Fruit fly (Drosophila melanogaster) whole organism, embryonic: ENCODE data around the gene CG32206.

Experiments used
- Blimp-1 ChIP-seq: fragments of 200-800 bp; sonication (Bioruptor generic); optimal IDR thresholded peaks from 3 replicates; lab custom pipeline; 2018; ENCODE audit warnings: missing biosample characterization, missing genetic modification characterization, mild to moderate bottlenecking, moderate library complexity, missing genetic modification reagents
- BtbVII ChIP-seq: fragments of 200-800 bp; sonication (Bioruptor generic); optimal IDR thresholded peaks from 3 replicates; lab custom pipeline; 2017; ENCODE audit warnings: missing biosample characterization, mild to moderate bottlenecking, missing genetic modification characterization
- CG10209 ChIP-seq: fragments of 200-800 bp; sonication (Bioruptor generic); optimal IDR thresholded peaks from 3 replicates; lab custom pipeline; 2017; ENCODE audit warnings: missing biosample characterization, mild to moderate bottlenecking, missing genetic modification characterization, missing genetic modification reagents
- CG11504 ChIP-seq: fragments of 200-800 bp; sonication (Bioruptor generic); optimal IDR thresholded peaks from 3 replicates; lab custom pipeline; 2019; ENCODE audit warnings: missing biosample characterization, mild to moderate bottlenecking, missing genetic modification characterization, moderate library complexity
- CG12391 ChIP-seq: fragments of 200-800 bp; sonication (Bioruptor generic); optimal IDR thresholded peaks from 3 replicates; lab custom pipeline; 2018; ENCODE audit warnings: missing biosample characterization, mild to moderate bottlenecking, missing genetic modification characterization, moderate library complexity
- CG13123 ChIP-seq: fragments of 200-800 bp; sonication (Bioruptor generic); optimal IDR thresholded peaks from 2 replicates; lab custom pipeline; 2016; ENCODE audit warnings: missing biosample characterization, missing genetic modification characterization
- CG15269 ChIP-seq: fragments of 200-800 bp; sonication (Bioruptor generic); optimal IDR thresholded peaks from 2 replicates; lab custom pipeline; 2018; ENCODE audit warnings: missing biosample characterization, mild to moderate bottlenecking, missing genetic modification characterization, moderate library complexity
- CG17912 ChIP-seq: fragments of 200-800 bp; sonication (Bioruptor generic); optimal IDR thresholded peaks from 2 replicates; lab custom pipeline; 2018; ENCODE audit warnings: missing biosample characterization, mild to moderate bottlenecking, missing genetic modification characterization
- CG34224 ChIP-seq: fragments of 200-800 bp; sonication (Bioruptor generic); IDR thresholded peaks from 3 replicates; pipeline ENCODE4 v1.3.6; 2022; ENCODE audit warnings: missing biosample characterization, missing genetic modification characterization; ENCODE audit not compliant: partially characterized antibody
- CG4820 ChIP-seq: fragments of 200-800 bp; sonication (Bioruptor generic); optimal IDR thresholded peaks from 3 replicates; lab custom pipeline; 2016; ENCODE audit warnings: missing biosample characterization, missing genetic modification characterization
- CG5180 ChIP-seq: fragments of 200-800 bp; sonication (Bioruptor generic); optimal IDR thresholded peaks from 3 replicates; lab custom pipeline; 2017; ENCODE audit warnings: missing biosample characterization, missing genetic modification characterization, mild to moderate bottlenecking, moderate library complexity, missing genetic modification reagents
- CG6272 ChIP-seq: fragments of 200-800 bp; sonication (Bioruptor generic); IDR thresholded peaks from 2 replicates; pipeline ENCODE4 v1.3.6; 2022; ENCODE audit warnings: missing biosample characterization, missing genetic modification characterization
- CG6765 ChIP-seq: fragments of 200-800 bp; sonication (Bioruptor generic); optimal IDR thresholded peaks from 3 replicates; lab custom pipeline; 2017; ENCODE audit warnings: missing biosample characterization, mild to moderate bottlenecking, missing genetic modification characterization
- CG6854 ChIP-seq: fragments of 200-800 bp; sonication (Bioruptor generic); optimal IDR thresholded peaks from 3 replicates; lab custom pipeline; 2017; ENCODE audit warnings: missing biosample characterization, mild to moderate bottlenecking, missing genetic modification characterization
- CG8765 ChIP-seq: fragments of 200-800 bp; sonication (Bioruptor generic); IDR thresholded peaks from 2 replicates; pipeline ENCODE4 v1.3.6; 2022; ENCODE audit warnings: missing biosample characterization, missing genetic modification characterization
- Chrac-16 ChIP-seq: fragments of 200-800 bp; sonication (Bioruptor generic); optimal IDR thresholded peaks from 3 replicates; lab custom pipeline; 2016; ENCODE audit warnings: missing biosample characterization, missing genetic modification characterization
- CkIIα-i1 ChIP-seq: fragments of 200-800 bp; sonication (Bioruptor generic); IDR thresholded peaks from 2 replicates; pipeline ENCODE4 v1.3.6; 2022; ENCODE audit warnings: missing biosample characterization, missing genetic modification characterization
- Dip2 ChIP-seq: fragments of 200-800 bp; sonication (Bioruptor generic); IDR thresholded peaks from 2 replicates; pipeline ENCODE4 v1.3.6; 2022; ENCODE audit warnings: missing biosample characterization, missing genetic modification characterization
- Ets65A ChIP-seq: fragments of 200-800 bp; sonication (Bioruptor generic); peaks from one replicate; lab custom pipeline; 2016; ENCODE audit warnings: missing biosample characterization, missing genetic modification characterization
- Fer1 ChIP-seq: fragments of 200-800 bp; sonication (Bioruptor generic); optimal IDR thresholded peaks from 2 replicates; lab custom pipeline; 2017; ENCODE audit warnings: missing biosample characterization, mild to moderate bottlenecking, missing genetic modification characterization
- H2.0 ChIP-seq: fragments of 200-800 bp; sonication (Bioruptor generic); IDR thresholded peaks from 2 replicates; pipeline ENCODE4 v1.3.6; 2022; ENCODE audit warnings: missing biosample characterization, missing genetic modification characterization
- Lim3 ChIP-seq: fragments of 200-800 bp; sonication (Bioruptor generic); IDR thresholded peaks from 2 replicates; pipeline ENCODE4 v1.3.6; 2022; ENCODE audit warnings: missing biosample characterization, missing genetic modification characterization
- MTF-1 ChIP-seq: fragments of 200-800 bp; sonication (Bioruptor generic); optimal IDR thresholded peaks from 2 replicates; lab custom pipeline; 2018; ENCODE audit warnings: missing biosample characterization, mild to moderate bottlenecking, missing genetic modification characterization, borderline replicate concordance
- Ptx1 ChIP-seq: fragments of 200-800 bp; sonication (Bioruptor generic); IDR thresholded peaks from 2 replicates; pipeline ENCODE4 v1.3.6; 2022; ENCODE audit warnings: missing biosample characterization, missing genetic modification characterization
- Ravus ChIP-seq: fragments of 200-800 bp; sonication (Bioruptor generic); IDR thresholded peaks from 2 replicates; pipeline ENCODE4 v1.3.6; 2022; ENCODE audit warnings: missing biosample characterization, missing genetic modification characterization
- Scr ChIP-seq: fragments of 200-800 bp; sonication (Bioruptor generic); IDR thresholded peaks from 2 replicates; pipeline ENCODE4 v1.3.6; 2022; ENCODE audit warnings: missing biosample characterization, missing genetic modification characterization; ENCODE audit not compliant: partially characterized antibody
- Sry-δ ChIP-seq: fragments of 200-800 bp; sonication (Bioruptor generic); optimal IDR thresholded peaks from 2 replicates; lab custom pipeline; 2016; ENCODE audit warnings: missing biosample characterization, missing genetic modification characterization
- Vsx1 ChIP-seq: fragments of 200-800 bp; sonication (Bioruptor generic); optimal IDR thresholded peaks from 2 replicates; lab custom pipeline; 2017; ENCODE audit warnings: missing biosample characterization, mild to moderate bottlenecking, missing genetic modification characterization, missing genetic modification reagents
- Xrp1 ChIP-seq: fragments of 200-800 bp; sonication (Bioruptor generic); IDR thresholded peaks from 2 replicates; pipeline ENCODE4 v1.3.6; 2022; ENCODE audit warnings: missing biosample characterization, missing genetic modification characterization
- YL-1 ChIP-seq: fragments of 200-800 bp; sonication (Bioruptor generic); optimal IDR thresholded peaks from 3 replicates; lab custom pipeline; 2017; ENCODE audit warnings: missing biosample characterization, mild to moderate bottlenecking, missing genetic modification characterization
- ap ChIP-seq: fragments of 200-800 bp; sonication (Bioruptor generic); IDR thresholded peaks from 2 replicates; pipeline ENCODE4 v1.3.6; 2022; ENCODE audit warnings: missing biosample characterization, missing genetic modification characterization
- az2 ChIP-seq: fragments of 200-800 bp; sonication (Bioruptor generic); optimal IDR thresholded peaks from 3 replicates; lab custom pipeline; 2016; ENCODE audit warnings: missing biosample characterization, missing genetic modification characterization
- chinmo ChIP-seq: fragments of 200-800 bp; sonication (Bioruptor generic); IDR thresholded peaks from 4 replicates; pipeline ENCODE4 v1.3.6; 2022; ENCODE audit warnings: missing biosample characterization, missing genetic modification characterization; ENCODE audit not compliant: partially characterized antibody
- chn ChIP-seq: fragments of 200-800 bp; sonication (Bioruptor generic); optimal IDR thresholded peaks from 2 replicates; lab custom pipeline; 2016; ENCODE audit warnings: missing biosample characterization, missing genetic modification characterization
- crc ChIP-seq: fragments of 200-800 bp; sonication (Bioruptor generic); optimal IDR thresholded peaks from 2 replicates; lab custom pipeline; 2016; ENCODE audit warnings: missing biosample characterization, missing genetic modification characterization
- disco-r ChIP-seq: fragments of 200-800 bp; sonication (Bioruptor generic); optimal IDR thresholded peaks from 2 replicates; lab custom pipeline; 2016; ENCODE audit warnings: missing biosample characterization, missing genetic modification characterization
- emc ChIP-seq: fragments of 200-800 bp; sonication (Bioruptor generic); optimal IDR thresholded peaks from 2 replicates; lab custom pipeline; 2016; ENCODE audit warnings: missing biosample characterization, missing genetic modification characterization
- gt ChIP-seq: fragments of 200-800 bp; sonication (Bioruptor generic); IDR thresholded peaks from 2 replicates; pipeline ENCODE4 v1.3.6; 2022; ENCODE audit warnings: missing biosample characterization, missing genetic modification characterization
- lab ChIP-seq: fragments of 200-800 bp; sonication (Bioruptor generic); optimal IDR thresholded peaks from 3 replicates; lab custom pipeline; 2017; ENCODE audit warnings: missing biosample characterization, missing genetic modification characterization, mild to moderate bottlenecking, moderate library complexity, missing genetic modification reagents
- lola ChIP-seq, 3 experiments: fragments of >200 bp in 2 of 3; fragments of 200-800 bp in 1 of 3; sonication (Bioruptor generic) in 1 of 3; optimal IDR thresholded peaks; 2 replicates each; lab custom pipeline; 2017 to 2019; ENCODE audit warnings: missing biosample characterization in 3 of 3, missing genetic modification characterization in 3 of 3, mild to moderate bottlenecking in 1 of 3, moderate library complexity in 1 of 3
- nerfin-2 ChIP-seq: fragments of 200-800 bp; sonication (Bioruptor generic); IDR thresholded peaks from 2 replicates; pipeline ENCODE4 v1.3.6; 2022; ENCODE audit warnings: missing biosample characterization, missing genetic modification characterization; ENCODE audit not compliant: partially characterized antibody
- odd ChIP-seq: fragments of 200-800 bp; sonication (Bioruptor generic); optimal IDR thresholded peaks from 2 replicates; lab custom pipeline; 2017; ENCODE audit warnings: missing biosample characterization, mild to moderate bottlenecking, missing genetic modification characterization
- otp ChIP-seq: fragments of 200-800 bp; sonication (Bioruptor generic); IDR thresholded peaks from 3 replicates; pipeline ENCODE4, ENCODE4 v1.3.6; 2022; ENCODE audit warnings: missing biosample characterization, missing genetic modification characterization
- p53 ChIP-seq: fragments of 200-800 bp; sonication (Bioruptor generic); optimal IDR thresholded peaks from 2 replicates; lab custom pipeline; 2016; ENCODE audit warnings: missing biosample characterization, missing genetic modification characterization
- pum ChIP-seq: fragments of 200-800 bp; sonication (Bioruptor generic); optimal IDR thresholded peaks from 2 replicates; lab custom pipeline; 2016; ENCODE audit warnings: missing biosample characterization, missing genetic modification characterization
- tgo ChIP-seq: fragments of 200-800 bp; sonication (Bioruptor generic); IDR thresholded peaks from 3 replicates; pipeline ENCODE4 v1.3.6; 2022; ENCODE audit warnings: missing biosample characterization, missing genetic modification characterization
- tna ChIP-seq: fragments of 200-800 bp; sonication (Bioruptor generic); IDR thresholded peaks from 2 replicates; pipeline ENCODE4 v1.3.6; 2022; ENCODE audit warnings: missing biosample characterization, missing genetic modification characterization; ENCODE audit not compliant: partially characterized antibody
- vnd ChIP-seq: fragments of 200-800 bp; sonication (Bioruptor generic); IDR thresholded peaks from 3 replicates; pipeline ENCODE4 v1.3.6; 2022; ENCODE audit warnings: missing biosample characterization, missing genetic modification characterization; ENCODE audit not compliant: partially characterized antibody
- yki ChIP-seq: fragments of >200 bp; optimal IDR thresholded peaks from 3 replicates; lab custom pipeline; 2018

Gene CG32206

dm6 chr3L:19446394-19447349 is 34.0 kb upstream of the CG32206 start, which contains the start of the genes CG33062 and Chd3 (continued):
- TF ChIP-seq YL-1 (GFP tag; lab: Kevin White, UChicago), result peak; percentile 2
- TF ChIP-seq Vsx1 (GFP tag; lab: Kevin White, UChicago), result no peak
- no peak for TF ChIP-seq chn (GFP tag; lab: Kevin White, UChicago)
- no peak for TF ChIP-seq CG5180 (GFP tag; lab: Kevin White, UChicago)
- no peak for TF ChIP-seq CG15269
- no peak for TF ChIP-seq H2.0 (GFP tag; lab: Robert Waterston, UW)
- TF ChIP-seq vnd (GFP tag; lab: Robert Waterston, UW), result peak; percentile 27; the same call in 2 of the 3 replicates
- no peak for TF ChIP-seq Ravus (GFP tag; lab: Robert Waterston, UW)
- TF ChIP-seq odd (GFP tag; lab: Kevin White, UChicago), result no peak
- TF ChIP-seq Lim3 (GFP tag; lab: Robert Waterston, UW), result no peak
- TF ChIP-seq Sry-δ, result peak; percentile 11
- no peak for TF ChIP-seq yki (lab: Kevin White, UChicago)
- no peak for TF ChIP-seq Fer1 (GFP tag; lab: Kevin White, UChicago)
- TF ChIP-seq crc, result no peak
- TF ChIP-seq pum (GFP tag; lab: Kevin White, UChicago), result no peak
- TF ChIP-seq Ptx1 (GFP tag; lab: Robert Waterston, UW), result peak; percentile 53; the same call in 1 of the 2 replicates
- TF ChIP-seq chinmo (GFP tag; lab: Robert Waterston, UW), result no peak
- peak; percentile 54; the same call in 1 of the 2 replicates for TF ChIP-seq Scr (GFP tag; lab: Robert Waterston, UW)
- no peak for TF ChIP-seq nerfin-2
- peak; percentile 18; the same call in 1 of the 2 replicates for TF ChIP-seq CG8765 (GFP tag; lab: Robert Waterston, UW)
- no peak for TF ChIP-seq p53 (GFP tag; lab: Kevin White, UChicago)
- TF ChIP-seq az2 (GFP tag; lab: Kevin White, UChicago), result peak; percentile 13
- no peak for TF ChIP-seq CG34224
- no peak for TF ChIP-seq CG17912 (GFP tag; lab: Kevin White, UChicago)
- no peak for TF ChIP-seq CG13123 (GFP tag; lab: Kevin White, UChicago)
- no peak for TF ChIP-seq Xrp1 (GFP tag; lab: Robert Waterston, UW)
- TF ChIP-seq tgo (GFP tag; lab: Robert Waterston, UW), result no peak
- peak; percentile 39 for TF ChIP-seq CG12391
- no peak for TF ChIP-seq Blimp-1
- TF ChIP-seq CkIIα-i1 (GFP tag; lab: Robert Waterston, UW), result no peak
- peak; percentile 31 for TF ChIP-seq CG10209
- TF ChIP-seq Chrac-16 (GFP tag; lab: Kevin White, UChicago), result no peak
- TF ChIP-seq BtbVII (GFP tag; lab: Kevin White, UChicago), result no peak
- no peak for TF ChIP-seq gt (GFP tag; lab: Robert Waterston, UW)
- TF ChIP-seq Dip2 (GFP tag; lab: Robert Waterston, UW), result no peak
- TF ChIP-seq CG6272, result peak; percentile 55
- TF ChIP-seq tna (GFP tag; lab: Robert Waterston, UW), result no peak
- TF ChIP-seq CG4820 (GFP tag; lab: Kevin White, UChicago), result no peak
- no peak for TF ChIP-seq ap (GFP tag; lab: Robert Waterston, UW)
- TF ChIP-seq emc (GFP tag; lab: Kevin White, UChicago), result no peak
- no peak for TF ChIP-seq MTF-1 (GFP tag; lab: Kevin White, UChicago)
- TF ChIP-seq lab (GFP tag; lab: Kevin White, UChicago), result no peak
- peak; percentile 94 for TF ChIP-seq Ets65A
- TF ChIP-seq disco-r (GFP tag; lab: Kevin White, UChicago), result no peak
- peak; percentile 36 for TF ChIP-seq CG11504 (tag; lab: Kevin White, UChicago)
- no peak for TF ChIP-seq otp (GFP tag; lab: Robert Waterston, UW)
- TF ChIP-seq CG6854, result no peak
- no peak for TF ChIP-seq CG6765 (GFP tag; lab: Kevin White, UChicago)
- no peak for TF ChIP-seq lola (GFP tag; optimal IDR thresholded peaks at IDR 0.05; lab: Kevin White, UChicago)
